Fruit fly (Drosophila melanogaster): ENCODE results near the gene Pmi.

Pmi gene

dm6 chr3L:5749616-5750336, 30.1 kb upstream of the Pmi start (continued):
- TF ChIP-seq pita (GFP tag; optimal IDR thresholded peaks at IDR 0.05): peak; percentile 8
- TF ChIP-seq CG10274 (GFP tag; optimal IDR thresholded peaks at IDR 0.05): no peak
- TF ChIP-seq CG13775 (GFP tag; optimal IDR thresholded peaks at IDR 0.05): no peak
- no peak for TF ChIP-seq Hr51 (GFP tag; optimal IDR thresholded peaks at IDR 0.05)
- peak; percentile 31 for TF ChIP-seq Hmr (GFP tag; optimal IDR thresholded peaks at IDR 0.05)
- peak; percentile 57 for TF ChIP-seq CG17912 (GFP tag; optimal IDR thresholded peaks at IDR 0.05)
- TF ChIP-seq mld (GFP tag; IDR thresholded peaks at IDR 0.05; ENCODE audit: partially characterized antibody): no peak
- TF ChIP-seq CG7745 (tag; optimal IDR thresholded peaks at IDR 0.05): no peak
- no peak for TF ChIP-seq Ravus (GFP tag; IDR thresholded peaks at IDR 0.05)
- TF ChIP-seq CG6791 (GFP tag; IDR thresholded peaks at IDR 0.05; ENCODE audit: partially characterized antibody): peak; percentile 49; the same call in 1 of the 3 replicates
- peak; percentile 25 for TF ChIP-seq HmgD (GFP tag; optimal IDR thresholded peaks at IDR 0.05)
- no peak for TF ChIP-seq CG3407 (GFP tag; optimal IDR thresholded peaks at IDR 0.05)
- no peak for TF ChIP-seq Taf1 (GFP tag; IDR thresholded peaks at IDR 0.05)
- no peak for TF ChIP-seq CrebB (tag; optimal IDR thresholded peaks at IDR 0.05)
- peak; percentile 47; the same call in 1 of the 3 replicates for TF ChIP-seq Opbp (GFP tag; IDR thresholded peaks at IDR 0.05; ENCODE audit: partially characterized antibody)
- TF ChIP-seq Ptx1 (GFP tag; IDR thresholded peaks at IDR 0.05): no peak
- TF ChIP-seq ci (GFP tag; IDR thresholded peaks at IDR 0.05): 0 out of 3 replicates have a peak, but pooled peaks have one; percentile 27
- peak; percentile 46; the same call in 1 of the 2 replicates for TF ChIP-seq CG13287 (GFP tag; IDR thresholded peaks at IDR 0.05; ENCODE audit: partially characterized antibody)
- no peak for TF ChIP-seq CG31224 (GFP tag; IDR thresholded peaks at IDR 0.05)
- TF ChIP-seq knrl (GFP tag; IDR thresholded peaks at IDR 0.05; ENCODE audit: partially characterized antibody): peak; percentile 39; the same call in 1 of the 3 replicates
- TF ChIP-seq CG31441 (GFP tag; IDR thresholded peaks at IDR 0.05): 0 out of 2 replicates have a peak, but pooled peaks have one; percentile 26
- TF ChIP-seq Xbp1 (GFP tag; optimal IDR thresholded peaks at IDR 0.05): peak; percentile 25
- no peak for TF ChIP-seq CG13123 (GFP tag; optimal IDR thresholded peaks at IDR 0.05)
- no peak for TF ChIP-seq ewg (GFP tag; optimal IDR thresholded peaks at IDR 0.05)
- TF ChIP-seq Atf3 (GFP tag; optimal IDR thresholded peaks at IDR 0.05): no peak
- no peak for TF ChIP-seq Hand (GFP tag; optimal IDR thresholded peaks at IDR 0.05)
- TF ChIP-seq ranshi (GFP tag; IDR thresholded peaks at IDR 0.05): no peak
- TF ChIP-seq phol (tag; optimal IDR thresholded peaks at IDR 0.05): peak; percentile 21
- TF ChIP-seq dmrt99B (tag; optimal IDR thresholded peaks at IDR 0.05): no peak
- no peak for TF ChIP-seq CG10654 (GFP tag; optimal IDR thresholded peaks at IDR 0.05)
- TF ChIP-seq B-H2 (GFP tag; optimal IDR thresholded peaks at IDR 0.05): peak; percentile 52
- TF ChIP-seq CTCF (GFP tag; optimal IDR thresholded peaks at IDR 0.05): peak; percentile 97
- TF ChIP-seq jing (GFP tag; optimal IDR thresholded peaks at IDR 0.05): no peak
- no peak for TF ChIP-seq CG7372 (GFP tag; IDR thresholded peaks at IDR 0.05)
- TF ChIP-seq CG1647 (GFP tag; optimal IDR thresholded peaks at IDR 0.05): no peak
- no peak for TF ChIP-seq chn (GFP tag; optimal IDR thresholded peaks at IDR 0.05)
- TF ChIP-seq HmgZ (tag; optimal IDR thresholded peaks at IDR 0.05): peak; percentile 76
- TF ChIP-seq CG13296 (GFP tag; optimal IDR thresholded peaks at IDR 0.05): no peak
- no peak for TF ChIP-seq sens-2 (GFP tag; IDR thresholded peaks at IDR 0.05)
- peak; percentile 38 for TF ChIP-seq BEAF-32 (GFP tag; optimal IDR thresholded peaks at IDR 0.05)
- no peak for TF ChIP-seq PHDP (tag; optimal IDR thresholded peaks at IDR 0.05)
- TF ChIP-seq CG10366 (GFP tag; IDR thresholded peaks at IDR 0.05): no peak
- TF ChIP-seq insv (GFP tag; optimal IDR thresholded peaks at IDR 0.05): peak in 1 of 2 experiments; percentile 27
- no peak for TF ChIP-seq bcd (GFP tag; optimal IDR thresholded peaks at IDR 0.05)
- TF ChIP-seq CG18599 (GFP tag; optimal IDR thresholded peaks at IDR 0.05): no peak
- no peak for TF ChIP-seq CG7271 (tag; optimal IDR thresholded peaks at IDR 0.05)
- TF ChIP-seq CG15601 (tag; optimal IDR thresholded peaks at IDR 0.05): peak; percentile 17
- TF ChIP-seq Sry-δ (GFP tag; optimal IDR thresholded peaks at IDR 0.05): peak; percentile 19
- no peak for TF ChIP-seq fd64A (GFP tag; optimal IDR thresholded peaks at IDR 0.05)

All from whole organism, embryonic.